Fruit fly (Drosophila melanogaster) whole organism, prepupa: ENCODE measurements around the gene XNP.

Source experiments
- CG4318 ChIP-seq: fragments of 200-800 bp; sonication (Bioruptor generic); optimal IDR thresholded peaks from 3 replicates; lab custom pipeline; 2017; ENCODE audit warnings: missing biosample characterization, mild to moderate bottlenecking, missing genetic modification characterization
- CG6854 ChIP-seq: fragments of 200-800 bp; sonication (Bioruptor generic); optimal IDR thresholded peaks from 2 replicates; lab custom pipeline; 2017; ENCODE audit warnings: missing biosample characterization, mild to moderate bottlenecking, missing genetic modification characterization

dm6 chr3R:25457097-25457496 is 25.5 kb downstream of the XNP start:
- no peak for TF ChIP-seq CG4318 (GFP tag; lab: Kevin White, UChicago)
- no peak for TF ChIP-seq CG6854 (GFP tag; lab: Kevin White, UChicago)
